Fruit fly (Drosophila melanogaster): ENCODE data around the gene CG9922.

dm6 chr3R:14048702-14049142 is 12.5 kb upstream of the CG9922 start:
- TF ChIP-seq psq (optimal IDR thresholded peaks at IDR 0.05) (no peak), pan (optimal IDR thresholded peaks at IDR 0.05) (no peak), CG8478 (optimal IDR thresholded peaks at IDR 0.05) (no peak), usp (GFP tag; optimal IDR thresholded peaks at IDR 0.05) (no peak), Dll (optimal IDR thresholded peaks at IDR 0.05) (no peak)

All from whole organism.